Fruit fly (Drosophila melanogaster) whole organism, prepupa: ENCODE measurements around the gene CG8031.

Experiments
- CG10631 ChIP-seq: fragments of 200-800 bp; sonication (Bioruptor generic); optimal IDR thresholded peaks from 2 replicates; lab custom pipeline; 2016; ENCODE audit warnings: missing biosample characterization, missing genetic modification characterization
- CG11762 ChIP-seq: fragments of 200-800 bp; sonication (Bioruptor generic); optimal IDR thresholded peaks from 3 replicates; lab custom pipeline; 2016; ENCODE audit warnings: missing biosample characterization, missing genetic modification characterization; ENCODE audit not compliant: insufficient read depth
- CG1621 ChIP-seq: fragments of 200-800 bp; sonication (Bioruptor generic); optimal IDR thresholded peaks from 3 replicates; lab custom pipeline; 2018; ENCODE audit warnings: missing biosample characterization, mild to moderate bottlenecking, missing genetic modification characterization
- CG32006 ChIP-seq: fragments of 200-800 bp; sonication (Bioruptor generic); optimal IDR thresholded peaks from 3 replicates; lab custom pipeline; 2017; ENCODE audit warnings: missing biosample characterization, mild to moderate bottlenecking, missing genetic modification characterization
- CG34406 ChIP-seq: fragments of 200-800 bp; sonication (Bioruptor generic); optimal IDR thresholded peaks from 3 replicates; lab custom pipeline; 2016; ENCODE audit warnings: missing biosample characterization, missing genetic modification characterization
- CG3919 ChIP-seq: fragments of 200-800 bp; sonication (Bioruptor generic); optimal IDR thresholded peaks from 3 replicates; lab custom pipeline; 2016; ENCODE audit warnings: missing biosample characterization, missing genetic modification characterization
- CG4318 ChIP-seq: fragments of 200-800 bp; sonication (Bioruptor generic); optimal IDR thresholded peaks from 3 replicates; lab custom pipeline; 2017; ENCODE audit warnings: missing biosample characterization, mild to moderate bottlenecking, missing genetic modification characterization
- CG6792 ChIP-seq: fragments of 200-800 bp; sonication (Bioruptor generic); optimal IDR thresholded peaks from 3 replicates; lab custom pipeline; 2016; ENCODE audit warnings: missing biosample characterization, missing genetic modification characterization
- CG7368 ChIP-seq: fragments of 200-800 bp; sonication (Bioruptor generic); optimal IDR thresholded peaks from 3 replicates; lab custom pipeline; 2016; ENCODE audit warnings: missing biosample characterization, missing genetic modification characterization
- Eip75B ChIP-seq: fragments of 200-800 bp; sonication (Bioruptor generic); optimal IDR thresholded peaks from 3 replicates; lab custom pipeline; 2016; ENCODE audit warnings: missing biosample characterization, missing genetic modification characterization
- Eip78C ChIP-seq: fragments of 200-800 bp; sonication (Bioruptor generic); peaks from one replicate; lab custom pipeline; 2016; ENCODE audit warnings: missing biosample characterization, missing genetic modification characterization
- Ets21C ChIP-seq: fragments of 200-800 bp; sonication (Bioruptor generic); optimal IDR thresholded peaks from 3 replicates; lab custom pipeline; 2016; ENCODE audit warnings: missing biosample characterization, missing genetic modification characterization
- Hr4 ChIP-seq: fragments of 200-800 bp; sonication (Bioruptor generic); optimal IDR thresholded peaks from 3 replicates; lab custom pipeline; 2016; ENCODE audit warnings: missing biosample characterization, missing genetic modification characterization
- Smox ChIP-seq: fragments of 200-800 bp; sonication (Bioruptor generic); optimal IDR thresholded peaks from 3 replicates; lab custom pipeline; 2016; ENCODE audit warnings: missing biosample characterization, missing genetic modification characterization
- Sox102F ChIP-seq: fragments of 200-800 bp; sonication (Bioruptor generic); optimal IDR thresholded peaks from 2 replicates; lab custom pipeline; 2016; ENCODE audit warnings: missing biosample characterization, mild to moderate bottlenecking, missing genetic modification characterization
- Sox14 ChIP-seq: fragments of 200-800 bp; sonication (Bioruptor generic); optimal IDR thresholded peaks from 3 replicates; lab custom pipeline; 2016; ENCODE audit warnings: missing biosample characterization, missing genetic modification characterization
- achi ChIP-seq: fragments of 200-800 bp; sonication (Bioruptor generic); optimal IDR thresholded peaks from 3 replicates; lab custom pipeline; 2016; ENCODE audit warnings: missing biosample characterization, missing genetic modification characterization
- acj6 ChIP-seq: fragments of 200-800 bp; sonication (Bioruptor generic); optimal IDR thresholded peaks from 3 replicates; lab custom pipeline; 2016; ENCODE audit warnings: missing biosample characterization, missing genetic modification characterization
- cyc ChIP-seq: fragments of 200-800 bp; sonication (Bioruptor generic); optimal IDR thresholded peaks from 3 replicates; lab custom pipeline; 2016; ENCODE audit warnings: missing biosample characterization, missing genetic modification characterization
- dsx ChIP-seq: fragments of 200-800 bp; optimal IDR thresholded peaks from 3 replicates; lab custom pipeline; 2019; ENCODE audit warnings: missing biosample characterization, mild to moderate bottlenecking, missing genetic modification characterization, moderate library complexity; ENCODE audit not compliant: poor library complexity, severe bottlenecking
- fd85E ChIP-seq: fragments of 200-800 bp; sonication (Bioruptor generic); optimal IDR thresholded peaks from 3 replicates; lab custom pipeline; 2016; ENCODE audit warnings: missing biosample characterization, missing genetic modification characterization
- lz ChIP-seq: fragments of 200-800 bp; sonication (Bioruptor generic); optimal IDR thresholded peaks from 3 replicates; lab custom pipeline; 2016; ENCODE audit warnings: missing biosample characterization, missing genetic modification characterization
- pdm3 ChIP-seq: fragments of 200-800 bp; sonication (Bioruptor generic); optimal IDR thresholded peaks from 3 replicates; lab custom pipeline; 2016; ENCODE audit warnings: missing biosample characterization, missing genetic modification characterization
- salr ChIP-seq, 2 experiments: fragments of 200-800 bp; sonication (Bioruptor generic); optimal IDR thresholded peaks; 3 replicates each; lab custom pipeline; 2016 to 2018; ENCODE audit warnings: missing biosample characterization in 2 of 2, missing genetic modification characterization in 2 of 2, mild to moderate bottlenecking in 1 of 2
- spab ChIP-seq: fragments of 200-800 bp; sonication (Bioruptor generic); optimal IDR thresholded peaks from 2 replicates; lab custom pipeline; 2017; ENCODE audit warnings: missing biosample characterization, mild to moderate bottlenecking, missing genetic modification characterization, missing genetic modification reagents
- svp ChIP-seq: fragments of 200-800 bp; sonication (Bioruptor generic); peaks from one replicate; lab custom pipeline; 2016; ENCODE audit warnings: missing biosample characterization, missing genetic modification characterization
- vri ChIP-seq: fragments of 200-800 bp; sonication (Bioruptor generic); optimal IDR thresholded peaks from 3 replicates; lab custom pipeline; 2016; ENCODE audit warnings: missing biosample characterization, mild to moderate bottlenecking, missing genetic modification characterization

Gene CG8031

DNA sequence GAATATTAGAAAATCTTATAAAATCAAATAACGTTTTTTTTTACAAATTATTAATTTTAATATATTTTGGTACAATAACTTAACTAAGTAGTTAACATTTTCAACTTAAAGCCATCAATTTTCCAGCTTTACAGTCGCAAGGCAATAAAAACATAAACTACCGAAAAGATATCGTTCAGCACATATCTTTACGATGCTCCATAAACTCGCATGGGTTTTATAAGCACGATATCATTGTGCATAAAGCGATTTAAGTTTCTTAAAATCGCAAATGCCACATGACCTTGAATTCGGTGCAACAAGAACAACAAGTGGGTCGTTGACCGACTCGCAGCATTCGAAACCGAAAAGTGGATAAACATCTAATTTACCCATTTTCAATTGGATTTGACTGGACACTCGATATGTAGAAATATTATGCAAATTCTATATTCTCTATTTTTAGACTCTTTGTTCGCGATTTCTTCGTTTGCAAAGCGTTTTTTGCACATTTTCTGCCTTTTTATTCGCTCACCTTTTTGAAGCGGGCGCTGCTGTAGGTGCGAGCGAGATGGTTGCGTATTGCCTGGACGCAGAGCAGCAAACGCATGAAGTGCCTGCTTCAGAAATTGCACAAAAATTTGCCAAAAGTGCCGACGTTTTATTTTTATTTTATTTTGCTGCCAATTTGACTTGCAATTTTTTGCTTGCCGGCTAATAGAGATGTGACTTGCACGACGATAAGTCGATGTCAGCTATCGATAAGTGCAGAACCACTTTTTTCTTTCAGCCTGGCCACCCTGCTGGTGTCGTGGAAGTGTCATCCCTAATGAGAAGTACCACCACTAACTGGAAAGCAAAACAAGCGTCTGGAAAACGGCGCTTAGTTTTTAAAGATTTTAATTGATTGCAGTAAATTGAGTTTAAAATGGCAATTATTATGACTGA, 49.9 kb downstream of the CG8031 start, which contains the start of gene Spc25 (continued):
- TF ChIP-seq CG7368 (GFP tag; lab: Kevin White, UChicago) (no peak), acj6 (GFP tag; lab: Kevin White, UChicago) (peak; percentile 30), CG10631 (GFP tag; lab: Kevin White, UChicago) (peak; percentile 44), CG4318 (GFP tag; lab: Kevin White, UChicago) (no peak), CG1621 (no peak), CG11762 (GFP tag; lab: Kevin White, UChicago) (no peak), spab (no peak), Sox102F (GFP tag; lab: Kevin White, UChicago) (no peak), CG6792 (GFP tag; lab: Kevin White, UChicago) (peak; percentile 0), pdm3 (peak; percentile 49), dsx (no peak), Ets21C (peak; percentile 47), cyc (peak; percentile 43), fd85E (GFP tag; lab: Kevin White, UChicago) (no peak), salr (GFP tag; optimal IDR thresholded peaks at IDR 0.05; lab: Kevin White, UChicago) (no peak), lz (peak; percentile 63), Smox (GFP tag; lab: Kevin White, UChicago) (peak; percentile 29), Hr4 (GFP tag; lab: Kevin White, UChicago) (peak; percentile 32)

DNA sequence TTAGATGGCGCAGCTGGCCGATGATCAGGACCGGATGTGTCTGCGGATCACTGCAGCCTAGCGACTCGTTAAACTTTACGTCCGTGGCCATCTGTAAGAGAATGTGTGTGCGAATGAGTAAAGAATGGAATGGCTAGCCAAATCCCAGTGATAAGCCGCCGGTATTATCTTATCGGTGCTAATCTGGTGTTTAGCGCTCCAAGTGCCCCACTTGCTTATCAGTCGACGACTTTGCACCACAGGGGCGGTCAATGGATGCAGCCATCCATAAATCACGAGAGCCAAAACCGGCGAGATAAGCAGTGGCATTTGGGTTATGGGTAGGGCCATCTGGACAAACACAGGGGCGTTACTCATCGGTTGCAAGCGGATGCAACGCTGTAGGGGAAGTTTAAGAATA, 50.9 kb downstream of the CG8031 start:
- TF ChIP-seq achi (GFP tag; lab: Kevin White, UChicago) (no peak), CG32006 (GFP tag; lab: Kevin White, UChicago) (no peak), Eip75B (GFP tag; lab: Kevin White, UChicago) (no peak), CG3919 (GFP tag; lab: Kevin White, UChicago) (no peak), Sox14 (no peak), CG34406 (GFP tag; lab: Kevin White, UChicago) (no peak), Eip78C (GFP tag; lab: Kevin White, UChicago) (peak; percentile 46), vri (GFP tag; lab: Kevin White, UChicago) (peak; percentile 31), svp (peak; percentile 98)
